Fruit fly (Drosophila melanogaster): Measurements from ENCODE around the gene spartin.

The spartin gene

dm6 chr3R:4666014-4666652 is 11.5 kb downstream of the spartin start:
- TF ChIP-seq Bteb2 (GFP tag; optimal IDR thresholded peaks at IDR 0.05) (no peak), mld (GFP tag; IDR thresholded peaks at IDR 0.05; ENCODE audit: partially characterized antibody) (peak; percentile 75), gem (tag; optimal IDR thresholded peaks at IDR 0.05) (no peak), tna (GFP tag; IDR thresholded peaks at IDR 0.05; ENCODE audit: partially characterized antibody) (peak; percentile 84), Dll (GFP tag; IDR thresholded peaks at IDR 0.05; ENCODE audit: partially characterized antibody) (no peak), hb (GFP tag; IDR thresholded peaks at IDR 0.05; ENCODE audit: partially characterized antibody) (peak; percentile 64; the same call in 1 of the 3 replicates), inv (GFP tag; IDR thresholded peaks at IDR 0.05; ENCODE audit: partially characterized antibody) (peak; percentile 30; the same call in 1 of the 2 replicates), sna (GFP tag; IDR thresholded peaks at IDR 0.05; ENCODE audit: partially characterized antibody) (peak; percentile 32; the same call in 1 of the 2 replicates), Scr (GFP tag; IDR thresholded peaks at IDR 0.05; ENCODE audit: partially characterized antibody) (peak; percentile 49), CG30403 (GFP tag; optimal IDR thresholded peaks at IDR 0.05) (no peak), CG10147 (GFP tag; optimal IDR thresholded peaks at IDR 0.05) (no peak), CG14860 (GFP tag; IDR thresholded peaks at IDR 0.05; ENCODE audit: partially characterized antibody) (peak; percentile 63), nerfin-2 (GFP tag; IDR thresholded peaks at IDR 0.05; ENCODE audit: partially characterized antibody) (peak; percentile 72), shn (GFP tag; optimal IDR thresholded peaks at IDR 0.05) (no peak), Taf1 (GFP tag; IDR thresholded peaks at IDR 0.05) (no peak), Bgb (GFP tag; IDR thresholded peaks at IDR 0.05; ENCODE audit: partially characterized antibody) (peak; percentile 54; the same call in 1 of the 2 replicates), CG7963 (GFP tag; IDR thresholded peaks at IDR 0.05; ENCODE audit: partially characterized antibody) (0 out of 3 replicates have a peak, but pooled peaks have one; percentile 25), CG16813 (GFP tag; IDR thresholded peaks at IDR 0.05; ENCODE audit: partially characterized antibody) (peak; percentile 47; the same call in 1 of the 3 replicates), CG6791 (GFP tag; IDR thresholded peaks at IDR 0.05; ENCODE audit: partially characterized antibody) (peak; percentile 80; the same call in 2 of the 3 replicates), ato (GFP tag; IDR thresholded peaks at IDR 0.05; ENCODE audit: partially characterized antibody) (peak; percentile 78), sd (tag; optimal IDR thresholded peaks at IDR 0.05) (no peak), D19B (GFP tag; optimal IDR thresholded peaks at IDR 0.05) (no peak), sens (GFP tag) (peak; percentile 55), HLH4C (GFP tag; IDR thresholded peaks at IDR 0.05; ENCODE audit: partially characterized antibody) (peak; percentile 61; the same call in 2 of the 3 replicates), vnd (GFP tag; IDR thresholded peaks at IDR 0.05; ENCODE audit: partially characterized antibody) (peak; percentile 60), CG6689 (GFP tag; IDR thresholded peaks at IDR 0.05) (no peak), gsb-n (tag; optimal IDR thresholded peaks at IDR 0.05) (no peak), CG14667 (GFP tag; IDR thresholded peaks at IDR 0.05) (no peak)

- TF ChIP-seq CG9932 (GFP tag; IDR thresholded peaks at IDR 0.05) (no peak), nerfin-1 (tag; optimal IDR thresholded peaks at IDR 0.05) (no peak), sens (GFP tag) (peak; percentile 62), Vsx1 (GFP tag; optimal IDR thresholded peaks at IDR 0.05) (no peak), dpn (GFP tag; optimal IDR thresholded peaks at IDR 0.05) (no peak), CG8924 (tag; optimal IDR thresholded peaks at IDR 0.05) (no peak), sd (tag; optimal IDR thresholded peaks at IDR 0.05) (peak; percentile 9), vfl (GFP tag; optimal IDR thresholded peaks at IDR 0.05) (no peak), HmgZ (tag; optimal IDR thresholded peaks at IDR 0.05) (no peak), vnd (GFP tag; IDR thresholded peaks at IDR 0.05; ENCODE audit: partially characterized antibody) (no peak), CTCF (GFP tag; optimal IDR thresholded peaks at IDR 0.05) (no peak), CG17361 (GFP tag; IDR thresholded peaks at IDR 0.05) (0 out of 3 replicates have a peak, but pooled peaks have one; percentile 32), sc (optimal IDR thresholded peaks at IDR 0.05) (no peak), sc (GFP tag; optimal IDR thresholded peaks at IDR 0.05) (no peak), Med (GFP tag) (peak; percentile 11), ewg (GFP tag; optimal IDR thresholded peaks at IDR 0.05) (no peak), CG6854 (GFP tag; optimal IDR thresholded peaks at IDR 0.05) (no peak), Antp (GFP tag; optimal IDR thresholded peaks at IDR 0.05) (no peak), ab (GFP tag; optimal IDR thresholded peaks at IDR 0.05) (no peak), CG31224 (GFP tag; IDR thresholded peaks at IDR 0.05) (no peak), sug (tag; optimal IDR thresholded peaks at IDR 0.05) (no peak), Deaf1 (tag; optimal IDR thresholded peaks at IDR 0.05) (no peak)
These were observed 13.0 kb downstream of the spartin start for dm6 chr3R:4667399-4668201.

All from whole organism, embryonic.